Worm (Caenorhabditis elegans): ENCODE measurements around the gene F32A5.4.
A peak's percentile ranks its signal among the peaks of the same experiment; 100 is the strongest.

F32A5.4 gene

ce11 chrII:7189120-7189519 is 39.8 kb upstream of the F32A5.4 start, which contains the start of gene E04F6.4:
TSS of gene E04F6.4 (plus strand) at chrII:7189420.
- TF ChIP-seq zfp-3 (GFP tag; conservative IDR thresholded peaks at IDR 0.05) (no peak), zag-1 (tag; optimal IDR thresholded peaks at IDR 0.05) (no peak), hlh-30 (tag; optimal IDR thresholded peaks at IDR 0.05; ENCODE audit: insufficient read depth) (no peak), unc-130 (GFP tag; optimal IDR thresholded peaks at IDR 0.05) (no peak), F37D6.2 (tag; optimal IDR thresholded peaks at IDR 0.05) (no peak), snpc-4 (tag; optimal IDR thresholded peaks at IDR 0.05) (no peak), ztf-11 (tag; optimal IDR thresholded peaks at IDR 0.05) (no peak)

ce11 chrII:7195541-7195940 is 33.4 kb upstream of the F32A5.4 start, which contains the start of gene acdh-12:
TSS of gene acdh-12 (minus strand) at chrII:7195641.
- TF ChIP-seq set-16 (GFP tag; IDR thresholded peaks at IDR 0.05) (no peak), nhr-102 (tag; optimal IDR thresholded peaks at IDR 0.05) (no peak), attf-4 (tag; optimal IDR thresholded peaks at IDR 0.05) (no peak), ceh-44 (GFP tag; IDR thresholded peaks at IDR 0.05) (no peak)

- TF ChIP-seq mxl-2 (GFP tag; conservative IDR thresholded peaks at IDR 0.05) (no peak), mes-2 (tag; optimal IDR thresholded peaks at IDR 0.05; ENCODE audit: poor library complexity, severe bottlenecking) (peak; percentile 7), saeg-2 (GFP tag; IDR thresholded peaks at IDR 0.05) (no peak), hlh-11 (tag; optimal IDR thresholded peaks at IDR 0.05) (peak; percentile 33), dve-1 (tag; optimal IDR thresholded peaks at IDR 0.05; ENCODE audit: insufficient read depth) (peak; percentile 24), nhr-102 (tag; optimal IDR thresholded peaks at IDR 0.05) (no peak), tra-1 (GFP tag; IDR thresholded peaks at IDR 0.05) (no peak), nhr-77 (tag; optimal IDR thresholded peaks at IDR 0.05) (peak; percentile 37), aha-1 (tag) (no peak), dmd-9 (GFP tag; IDR thresholded peaks at IDR 0.05) (no peak), madf-9 (GFP tag; conservative IDR thresholded peaks at IDR 0.05) (no peak), spr-3 (GFP tag; optimal IDR thresholded peaks at IDR 0.05) (no peak), lsy-2 (tag; optimal IDR thresholded peaks at IDR 0.05) (peak in 1 of 2 experiments; percentile 5), lin-13 (GFP tag; optimal IDR thresholded peaks at IDR 0.05) (no peak), R02D3.7 (tag; optimal IDR thresholded peaks at IDR 0.05) (no peak), duxl-1 (tag; optimal IDR thresholded peaks at IDR 0.05; ENCODE audit: poor library complexity) (no peak), dmd-8 (GFP tag; IDR thresholded peaks at IDR 0.05) (no peak), daf-16 (GFP tag; optimal IDR thresholded peaks at IDR 0.05) (no peak), daf-16 (tag; optimal IDR thresholded peaks at IDR 0.05) (peak; percentile 75), ZK337.2 (GFP tag; IDR thresholded peaks at IDR 0.05) (no peak), pha-4 (GFP tag; IDR thresholded peaks at IDR 0.05) (0 out of 2 replicates have a peak, but pooled peaks have one; percentile 40), pha-4 (tag; optimal IDR thresholded peaks at IDR 0.05) (no peak), fos-1 (tag; optimal IDR thresholded peaks at IDR 0.05) (no peak), rbr-2 (tag; optimal IDR thresholded peaks at IDR 0.05) (no peak), ama-1 (optimal IDR thresholded peaks at IDR 0.05) (no peak), mdl-1 (tag; optimal IDR thresholded peaks at IDR 0.05) (peak in 1 of 2 experiments; percentile 21), nhr-28 (tag; optimal IDR thresholded peaks at IDR 0.05) (peak; percentile 95), nhr-48 (tag; optimal IDR thresholded peaks at IDR 0.05) (no peak), D1046.2 (GFP tag; IDR thresholded peaks at IDR 0.05) (no peak), daf-8 (GFP tag; IDR thresholded peaks at IDR 0.05) (no peak), ztf-7 (tag; optimal IDR thresholded peaks at IDR 0.05) (no peak), unc-39 (tag; optimal IDR thresholded peaks at IDR 0.05) (no peak), aly-2 (tag; optimal IDR thresholded peaks at IDR 0.05) (no peak)
These were observed 32.9 kb upstream of the F32A5.4 start, which contains the start of gene maoc-1 for ce11 chrII:7196040-7196439. TSS of gene maoc-1 (plus strand) at chrII:7196276.
